Fruit fly (Drosophila melanogaster): ENCODE data around the gene CG33493.

DNA sequence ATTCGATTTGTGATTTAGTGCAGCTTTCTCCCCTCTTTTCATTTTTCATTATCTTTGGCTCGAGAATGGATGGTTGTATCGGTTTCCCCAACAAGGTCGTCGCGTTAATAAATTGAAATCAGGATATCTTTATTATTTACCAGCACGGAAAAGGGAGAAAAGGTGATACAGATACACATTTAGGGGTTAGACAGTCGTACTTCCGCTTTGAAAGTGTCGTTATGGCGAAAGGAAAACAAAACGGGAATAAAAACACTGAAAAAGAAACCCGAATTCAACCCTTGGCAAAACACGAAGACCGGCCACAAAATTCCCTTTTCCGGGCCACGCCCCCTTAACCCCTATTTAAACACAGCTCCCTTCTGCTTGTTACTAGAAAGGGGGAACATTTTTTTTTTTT is 8.5 kb downstream of the CG33493 start:
- TF ChIP-seq psq (optimal IDR thresholded peaks at IDR 0.05) (no peak), ttk (optimal IDR thresholded peaks at IDR 0.05) (no peak)

Data from Kc167 (cell line).